Worm (Caenorhabditis elegans) whole organism, mixed stage, embryonic: Measurements from ENCODE around the gene gana-1.

Source experiments
- bed-3 ChIP-seq: fragments of 200-800 bp; sonication (Bioruptor generic); optimal IDR thresholded peaks from 3 replicates; lab custom pipeline; 2018; ENCODE audit warnings: mild to moderate bottlenecking, missing genetic modification characterization, moderate library complexity, missing compliant biosample characterization
- ceh-39 ChIP-seq: fragments of 150-350 bp; optimal IDR thresholded peaks from 2 replicates; lab custom pipeline; 2014; ENCODE audit warnings: missing biosample characterization, missing genetic modification characterization
- ceh-43 ChIP-seq: fragments of 200-800 bp; sonication (Bioruptor generic); optimal IDR thresholded peaks from 2 replicates; lab custom pipeline; 2018; ENCODE audit warnings: mild to moderate bottlenecking, missing genetic modification characterization, moderate library complexity, missing compliant biosample characterization
- lsy-2 ChIP-seq: fragments of 150-350 bp; optimal IDR thresholded peaks from 2 replicates; lab custom pipeline; 2014; ENCODE audit warnings: missing biosample characterization, missing genetic modification characterization
- mls-2 ChIP-seq: sonication (generic microtip); optimal IDR thresholded peaks from 2 replicates; lab custom pipeline; 2016; ENCODE audit warnings: mild to moderate bottlenecking, missing genetic modification characterization, moderate library complexity, missing compliant biosample characterization
- nhr-237 ChIP-seq: fragments of 150-350 bp; optimal IDR thresholded peaks from 2 replicates; lab custom pipeline; 2014; ENCODE audit warnings: missing biosample characterization, missing genetic modification characterization
- nhr-76 ChIP-seq: sonication (generic microtip); optimal IDR thresholded peaks from 2 replicates; lab custom pipeline; 2017; ENCODE audit warnings: missing biosample characterization, missing genetic modification characterization
- pha-4 ChIP-seq: fragments of 150-350 bp; optimal IDR thresholded peaks from 2 replicates; lab custom pipeline; 2018; ENCODE audit warnings: missing biosample characterization, missing genetic modification reagents, missing genetic modification characterization
- sem-2 ChIP-seq: fragments of 200-800 bp; sonication (Bioruptor generic); optimal IDR thresholded peaks from 2 replicates; lab custom pipeline; 2018; ENCODE audit warnings: mild to moderate bottlenecking, missing genetic modification characterization, missing compliant biosample characterization
- snpc-4 ChIP-seq: fragments of 150-350 bp; optimal IDR thresholded peaks from 2 replicates; lab custom pipeline; 2014; ENCODE audit warnings: missing biosample characterization, missing genetic modification characterization
- sptf-1 ChIP-seq: sonication (generic microtip); optimal IDR thresholded peaks from 2 replicates; lab custom pipeline; 2017; ENCODE audit warnings: mild to moderate bottlenecking, missing genetic modification characterization, moderate library complexity, missing compliant biosample characterization

DNA sequence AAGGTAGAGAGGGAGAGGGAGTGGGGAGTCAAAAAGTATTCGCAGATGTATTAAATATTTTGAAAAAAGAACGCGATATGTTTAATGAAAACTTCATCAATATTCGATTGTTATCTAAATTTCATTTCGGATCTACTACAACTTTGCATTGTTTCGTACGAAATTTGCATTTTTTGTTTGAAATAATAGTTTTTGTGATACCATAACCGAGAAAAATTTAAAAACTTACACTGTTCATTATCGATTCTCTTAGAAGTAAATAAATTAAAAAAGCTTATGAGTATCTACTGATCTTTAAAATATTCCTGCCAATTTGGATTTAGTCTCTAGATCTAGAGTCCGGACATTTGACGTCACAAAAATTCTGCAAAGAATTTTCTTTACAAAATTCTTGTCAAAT lies 6.8 kb upstream of the gana-1 start, which contains the start of gene R07B7.9:
- no peak for TF ChIP-seq nhr-76 (tag; lab: Kevin White, UChicago)
- TF ChIP-seq bed-3 (GFP tag; lab: Kevin White, UChicago): no peak
- TF ChIP-seq sem-2: no peak
- TF ChIP-seq lsy-2 (tag; lab: Kevin White, UChicago): no peak
- no peak for TF ChIP-seq ceh-43 (GFP tag; lab: Kevin White, UChicago)
- no peak for TF ChIP-seq snpc-4 (tag; lab: Kevin White, UChicago)
- no peak for TF ChIP-seq ceh-39 (tag; lab: Kevin White, UChicago)
- no peak for TF ChIP-seq sptf-1 (tag; lab: Kevin White, UChicago)
- no peak for TF ChIP-seq pha-4
- no peak for TF ChIP-seq nhr-237 (tag; lab: Kevin White, UChicago)
- TF ChIP-seq mls-2 (tag; lab: Kevin White, UChicago): no peak
